In the genomic region with DNA sequence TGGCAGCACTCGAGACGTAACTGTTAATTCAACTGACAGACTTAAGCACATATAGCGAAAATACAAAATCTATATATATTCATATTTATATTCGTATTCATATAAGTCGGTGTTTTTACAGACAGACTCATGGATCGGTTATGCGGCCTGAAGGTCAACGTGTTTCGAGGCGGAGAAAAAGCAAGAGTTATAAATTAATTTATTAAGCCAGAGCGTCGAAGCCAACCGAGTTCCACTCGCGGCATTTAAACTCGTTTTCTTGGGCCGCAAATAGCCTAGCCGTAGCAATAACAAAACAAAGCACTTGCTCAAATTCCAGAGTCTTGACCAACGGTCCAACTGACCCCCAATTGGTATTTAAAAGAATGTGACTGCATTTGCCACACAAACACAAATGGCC, we compare ENCODE assay signal across 2 fruit fly cellular contexts.
TF ChIP-seq lines count a peak whose summit lies in the region.

No protein-coding gene starts in this region.

- TF ChIP-seq CTCF in whole organism, embryonic (GFP tag; optimal IDR thresholded peaks at IDR 0.05; lab: Kevin White, UChicago): no peak

TF ChIP-seq in whole organism, embryonic, 481 proteins besides CTCF, POLR2A, EP300 and RAD21:
- peak; percentile 28 for TF ChIP-seq CG15269 (tag; optimal IDR thresholded peaks at IDR 0.05; lab: Kevin White, UChicago)
- no peak for TF ChIP-seq Fer3 (tag; optimal IDR thresholded peaks at IDR 0.05; lab: Kevin White, UChicago)
- TF ChIP-seq tna (GFP tag; IDR thresholded peaks at IDR 0.05; lab: Robert Waterston, UW; ENCODE audit: partially characterized antibody): no peak
- TF ChIP-seq sd (tag; optimal IDR thresholded peaks at IDR 0.05; lab: Kevin White, UChicago): peak; percentile 72
- TF ChIP-seq CG3163 (GFP tag; optimal IDR thresholded peaks at IDR 0.05; lab: Kevin White, UChicago): no peak
- 0 out of 4 replicates have a peak, but pooled peaks have one; percentile 57 for TF ChIP-seq chinmo (GFP tag; IDR thresholded peaks at IDR 0.05; lab: Robert Waterston, UW; ENCODE audit: partially characterized antibody)
- TF ChIP-seq CG10274 (GFP tag; optimal IDR thresholded peaks at IDR 0.05; lab: Kevin White, UChicago): no peak
TF ChIP-seq in whole organism, embryonic: peak in this region for 3.

TF ChIP-seq in whole organism, pupa, 21 proteins besides CTCF, POLR2A, EP300 and RAD21:
- no peak for TF ChIP-seq CG10348 (GFP tag; IDR thresholded peaks at IDR 0.05; lab: Robert Waterston, UW)
- TF ChIP-seq EcR (GFP tag; optimal IDR thresholded peaks at IDR 0.05; lab: Kevin White, UChicago): peak; percentile 36
TF ChIP-seq in whole organism, pupa: peak in this region for 1.
